Worm (Caenorhabditis elegans) whole organism, mixed stage, embryonic: ENCODE data around the gene cal-3.

Source experiments
- M03D4.4 ChIP-seq: sonication (generic microtip); optimal IDR thresholded peaks from 2 replicates; lab custom pipeline; 2017; ENCODE audit warnings: mild to moderate bottlenecking, missing genetic modification characterization, missing compliant biosample characterization
- bed-3 ChIP-seq: fragments of 200-800 bp; sonication (Bioruptor generic); optimal IDR thresholded peaks from 3 replicates; lab custom pipeline; 2018; ENCODE audit warnings: mild to moderate bottlenecking, missing genetic modification characterization, moderate library complexity, missing compliant biosample characterization
- blmp-1 ChIP-seq: fragments of 150-350 bp; optimal IDR thresholded peaks from 2 replicates; lab custom pipeline; 2014; ENCODE audit warnings: missing biosample characterization, missing genetic modification characterization
- ceh-39 ChIP-seq: fragments of 150-350 bp; optimal IDR thresholded peaks from 2 replicates; lab custom pipeline; 2014; ENCODE audit warnings: missing biosample characterization, missing genetic modification characterization
- ceh-43 ChIP-seq: fragments of 200-800 bp; sonication (Bioruptor generic); optimal IDR thresholded peaks from 2 replicates; lab custom pipeline; 2018; ENCODE audit warnings: mild to moderate bottlenecking, missing genetic modification characterization, moderate library complexity, missing compliant biosample characterization
- ces-1 ChIP-seq: fragments of 150-350 bp; optimal IDR thresholded peaks from 2 replicates; lab custom pipeline; 2014; ENCODE audit warnings: missing biosample characterization, missing genetic modification reagents, missing genetic modification characterization
- cnd-1 ChIP-seq: fragments of 200-800 bp; sonication (Bioruptor generic); optimal IDR thresholded peaks from 2 replicates; lab custom pipeline; 2018; ENCODE audit warnings: mild to moderate bottlenecking, missing genetic modification characterization, missing compliant biosample characterization
- drap-1 ChIP-seq: fragments of 200-800 bp; sonication (Bioruptor generic); optimal IDR thresholded peaks from 3 replicates; lab custom pipeline; 2018; ENCODE audit warnings: mild to moderate bottlenecking, missing genetic modification characterization, missing compliant biosample characterization
- elt-1 ChIP-seq: sonication (generic microtip); optimal IDR thresholded peaks from 2 replicates; lab custom pipeline; 2017; ENCODE audit warnings: missing genetic modification characterization, mild to moderate bottlenecking, missing compliant biosample characterization, antibody characterized with exemption, moderate library complexity, borderline replicate concordance; ENCODE audit not compliant: insufficient read depth
- elt-3 ChIP-seq: fragments of 150-350 bp; optimal IDR thresholded peaks from 2 replicates; lab custom pipeline; 2014; ENCODE audit warnings: missing biosample characterization, missing genetic modification characterization
- flh-1 ChIP-seq: fragments of 200-800 bp; sonication (Bioruptor generic); optimal IDR thresholded peaks from 2 replicates; lab custom pipeline; 2018; ENCODE audit warnings: mild to moderate bottlenecking, missing genetic modification characterization, moderate library complexity, missing compliant biosample characterization
- ham-2 ChIP-seq: fragments of 200-800 bp; sonication (Bioruptor generic); optimal IDR thresholded peaks from 2 replicates; lab custom pipeline; 2018; ENCODE audit warnings: mild to moderate bottlenecking, missing genetic modification characterization, missing compliant biosample characterization
- hlh-1 ChIP-seq: fragments of 150-350 bp; optimal IDR thresholded peaks from 2 replicates; lab custom pipeline; 2014; ENCODE audit warnings: missing biosample characterization, missing genetic modification reagents, missing genetic modification characterization
- lin-13 ChIP-seq: fragments of 150-350 bp; optimal IDR thresholded peaks from 2 replicates; lab custom pipeline; 2014; ENCODE audit warnings: missing biosample characterization, missing genetic modification characterization
- lsy-2 ChIP-seq: fragments of 150-350 bp; optimal IDR thresholded peaks from 2 replicates; lab custom pipeline; 2014; ENCODE audit warnings: missing biosample characterization, missing genetic modification characterization
- mab-5 ChIP-seq: fragments of 150-350 bp; optimal IDR thresholded peaks from 2 replicates; lab custom pipeline; 2014; ENCODE audit warnings: missing biosample characterization, missing genetic modification characterization
- mep-1 ChIP-seq: fragments of 150-350 bp; optimal IDR thresholded peaks from 2 replicates; lab custom pipeline; 2017; ENCODE audit warnings: missing biosample characterization, missing genetic modification reagents, missing genetic modification characterization, inconsistent platforms
- mls-2 ChIP-seq: sonication (generic microtip); optimal IDR thresholded peaks from 2 replicates; lab custom pipeline; 2016; ENCODE audit warnings: mild to moderate bottlenecking, missing genetic modification characterization, moderate library complexity, missing compliant biosample characterization
- nhr-12 ChIP-seq: fragments of 150-350 bp; optimal IDR thresholded peaks from 2 replicates; lab custom pipeline; 2014; ENCODE audit warnings: missing biosample characterization, missing genetic modification characterization
- nhr-2 ChIP-seq: fragments of 150-350 bp; optimal IDR thresholded peaks from 2 replicates; lab custom pipeline; 2014; ENCODE audit warnings: missing biosample characterization, missing genetic modification characterization
- nhr-237 ChIP-seq: fragments of 150-350 bp; optimal IDR thresholded peaks from 2 replicates; lab custom pipeline; 2014; ENCODE audit warnings: missing biosample characterization, missing genetic modification characterization
- nhr-28 ChIP-seq: fragments of 150-350 bp; optimal IDR thresholded peaks from 2 replicates; lab custom pipeline; 2014; ENCODE audit warnings: missing biosample characterization, missing genetic modification characterization
- pha-4 ChIP-seq: fragments of 150-350 bp; optimal IDR thresholded peaks from 2 replicates; lab custom pipeline; 2018; ENCODE audit warnings: missing biosample characterization, missing genetic modification reagents, missing genetic modification characterization
- sem-2 ChIP-seq: fragments of 200-800 bp; sonication (Bioruptor generic); optimal IDR thresholded peaks from 2 replicates; lab custom pipeline; 2018; ENCODE audit warnings: mild to moderate bottlenecking, missing genetic modification characterization, missing compliant biosample characterization
- snpc-4 ChIP-seq: fragments of 150-350 bp; optimal IDR thresholded peaks from 2 replicates; lab custom pipeline; 2014; ENCODE audit warnings: missing biosample characterization, missing genetic modification characterization
- sptf-1 ChIP-seq: sonication (generic microtip); optimal IDR thresholded peaks from 2 replicates; lab custom pipeline; 2017; ENCODE audit warnings: mild to moderate bottlenecking, missing genetic modification characterization, moderate library complexity, missing compliant biosample characterization
- tbx-8 ChIP-seq: fragments of 200-800 bp; sonication (Bioruptor generic); optimal IDR thresholded peaks from 2 replicates; lab custom pipeline; 2018; ENCODE audit warnings: mild to moderate bottlenecking, missing genetic modification characterization, moderate library complexity, missing compliant biosample characterization
- unc-120 ChIP-seq: sonication (generic microtip); optimal IDR thresholded peaks from 2 replicates; lab custom pipeline; 2017; ENCODE audit warnings: missing genetic modification characterization, missing compliant biosample characterization; ENCODE audit not compliant: poor library complexity, severe bottlenecking
- ztf-11 ChIP-seq: fragments of 150-350 bp; optimal IDR thresholded peaks from 2 replicates; lab custom pipeline; 2014; ENCODE audit warnings: missing biosample characterization, missing genetic modification characterization

Gene cal-3

DNA sequence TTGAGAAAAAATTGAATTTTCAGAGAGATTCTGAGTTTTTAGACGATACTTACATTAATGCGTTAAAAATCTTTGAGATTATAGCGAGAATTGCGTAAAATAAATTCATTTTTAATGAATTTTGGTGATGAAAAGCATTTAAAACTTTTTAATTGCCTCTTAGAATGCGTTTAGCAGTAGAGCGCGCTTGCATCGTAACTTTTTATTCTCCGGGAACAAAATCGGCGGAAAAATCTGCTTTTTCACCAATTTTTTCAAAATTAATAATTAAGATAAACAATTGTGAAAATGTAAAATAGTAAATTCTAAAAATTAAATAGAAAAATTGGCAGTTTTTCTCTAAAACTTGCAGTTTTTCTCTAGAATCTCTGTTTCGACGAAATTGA, 19.7 kb downstream of the cal-3 start:
- TF ChIP-seq drap-1 (GFP tag; lab: Kevin White, UChicago) (no peak), elt-3 (tag; lab: Kevin White, UChicago) (no peak), snpc-4 (tag; lab: Kevin White, UChicago) (no peak), unc-120 (tag; lab: Kevin White, UChicago) (no peak), nhr-28 (tag; lab: Kevin White, UChicago) (no peak), elt-1 (tag; lab: Kevin White, UChicago) (no peak), flh-1 (GFP tag; lab: Kevin White, UChicago) (no peak), ham-2 (GFP tag; lab: Kevin White, UChicago) (no peak), lin-13 (tag; lab: Kevin White, UChicago) (no peak), ces-1 (no peak)
- TF ChIP-seq, all 35 proteins: peak for 0

DNA sequence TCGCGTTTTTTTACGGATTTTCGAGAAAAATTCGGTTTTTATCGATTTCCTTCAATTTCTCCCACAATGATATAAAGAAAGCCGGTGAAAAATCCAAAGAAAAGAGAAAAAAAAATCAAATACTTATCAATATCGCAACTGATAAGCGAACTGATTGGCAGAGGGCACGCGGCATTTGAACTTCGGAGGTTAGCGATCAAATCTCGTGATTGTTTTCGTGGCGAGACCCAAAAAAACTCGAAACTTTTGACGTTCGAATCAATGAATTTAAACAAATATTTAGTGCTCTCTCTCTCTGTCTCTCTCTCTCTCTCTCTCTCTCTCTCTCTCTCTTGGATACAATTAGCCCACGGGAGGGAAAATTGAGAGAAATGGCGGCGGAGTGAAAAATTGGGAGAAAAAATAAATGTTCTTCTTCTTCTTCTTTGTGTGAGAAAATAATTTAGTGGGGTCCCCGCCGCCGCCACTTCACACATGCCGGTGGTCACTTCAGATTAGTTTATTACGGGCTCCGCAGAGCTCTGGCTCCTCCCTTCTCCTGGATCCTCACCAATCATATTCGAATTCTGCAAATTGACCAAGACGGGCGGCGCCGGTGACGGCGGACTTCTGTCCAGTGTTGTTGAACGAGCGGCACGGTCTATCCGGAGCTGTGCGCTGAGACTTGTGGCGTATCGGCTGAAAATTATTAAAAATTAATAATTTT, 20.3 kb downstream of the cal-3 start:
- TF ChIP-seq blmp-1 (tag; lab: Kevin White, UChicago) (no peak), bed-3 (no peak), M03D4.4 (no peak), mep-1 (tag; lab: Kevin White, UChicago) (no peak), nhr-2 (tag; lab: Kevin White, UChicago) (no peak), ztf-11 (tag; lab: Kevin White, UChicago) (no peak), lin-13 (tag; lab: Kevin White, UChicago) (no peak), unc-120 (tag; lab: Kevin White, UChicago) (no peak), elt-3 (tag; lab: Kevin White, UChicago) (no peak), elt-1 (tag; lab: Kevin White, UChicago) (no peak), tbx-8 (GFP tag; lab: Kevin White, UChicago) (no peak), cnd-1 (tag; lab: Kevin White, UChicago) (no peak), snpc-4 (tag; lab: Kevin White, UChicago) (no peak), drap-1 (GFP tag; lab: Kevin White, UChicago) (no peak), sem-2 (GFP tag; lab: Kevin White, UChicago) (no peak), ceh-39 (no peak), nhr-237 (tag; lab: Kevin White, UChicago) (no peak), hlh-1 (tag; lab: Kevin White, UChicago) (no peak)

DNA sequence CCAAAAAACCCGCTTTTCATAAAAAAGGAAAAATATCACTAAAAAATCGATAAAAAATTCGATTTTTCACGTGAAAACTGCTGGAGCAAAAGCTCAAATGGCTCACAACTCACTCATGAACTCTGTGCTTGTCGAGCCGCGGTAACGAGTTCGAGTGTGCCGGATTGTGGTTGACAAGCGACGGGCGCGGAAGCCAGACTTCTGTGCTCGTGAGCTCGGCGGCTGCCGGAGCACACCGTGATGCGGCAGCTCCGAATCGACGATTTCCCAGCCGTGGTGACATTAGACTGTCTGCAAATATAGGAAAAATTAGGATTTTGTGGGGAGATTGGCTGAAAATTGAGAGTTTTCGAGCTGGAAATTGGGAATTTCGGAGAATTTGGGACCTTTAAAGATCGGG, 22.2 kb downstream of the cal-3 start:
- TF ChIP-seq tbx-8 (GFP tag; lab: Kevin White, UChicago) = no peak
- TF ChIP-seq nhr-12 (tag; lab: Kevin White, UChicago) = no peak
- TF ChIP-seq nhr-2 (tag; lab: Kevin White, UChicago) = no peak
- TF ChIP-seq flh-1 (GFP tag; lab: Kevin White, UChicago) = no peak
- no peak for TF ChIP-seq ham-2 (GFP tag; lab: Kevin White, UChicago)
- TF ChIP-seq lsy-2 (tag; lab: Kevin White, UChicago) = no peak
- TF ChIP-seq cnd-1 (tag; lab: Kevin White, UChicago) = no peak
- TF ChIP-seq elt-1 (tag; lab: Kevin White, UChicago) = no peak
- no peak for TF ChIP-seq mab-5 (tag; lab: Kevin White, UChicago)
- TF ChIP-seq pha-4 (tag; lab: Kevin White, UChicago) = no peak
- TF ChIP-seq ceh-43 (GFP tag; lab: Kevin White, UChicago) = no peak
- no peak for TF ChIP-seq elt-3 (tag; lab: Kevin White, UChicago)
- TF ChIP-seq sptf-1 (tag; lab: Kevin White, UChicago) = no peak
- no peak for TF ChIP-seq ztf-11 (tag; lab: Kevin White, UChicago)
- no peak for TF ChIP-seq nhr-28 (tag; lab: Kevin White, UChicago)
- no peak for TF ChIP-seq nhr-237 (tag; lab: Kevin White, UChicago)
- no peak for TF ChIP-seq unc-120 (tag; lab: Kevin White, UChicago)
- TF ChIP-seq sem-2 (GFP tag; lab: Kevin White, UChicago) = no peak
- TF ChIP-seq, all 35 proteins: peak for 0

DNA sequence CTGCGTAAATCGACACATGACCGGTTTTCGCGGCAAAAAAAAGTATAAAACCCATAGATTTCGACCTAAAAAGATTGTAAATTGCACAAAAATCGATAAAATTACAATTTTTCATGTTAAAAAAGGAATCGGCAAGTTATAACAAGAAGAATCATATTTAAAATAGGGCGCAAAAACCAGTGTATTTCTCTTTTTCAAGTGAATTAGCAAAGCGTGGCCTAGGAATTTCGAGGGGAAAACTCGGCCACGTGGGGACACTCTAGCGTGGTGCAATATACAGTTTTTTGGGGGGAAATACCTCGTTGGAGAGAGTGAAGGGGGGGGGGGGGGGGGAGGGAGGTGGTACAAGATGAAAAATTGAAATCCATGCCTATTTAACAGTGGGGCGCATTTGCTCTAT, 27.4 kb downstream of the cal-3 start:
- TF ChIP-seq mls-2 (tag; lab: Kevin White, UChicago) = peak; percentile 10
- peak; percentile 5 for TF ChIP-seq tbx-8 (GFP tag; lab: Kevin White, UChicago)
- peak; percentile 13 for TF ChIP-seq ham-2 (GFP tag; lab: Kevin White, UChicago)
- TF ChIP-seq sem-2 (GFP tag; lab: Kevin White, UChicago) = peak; percentile 30
- TF ChIP-seq nhr-237 (tag; lab: Kevin White, UChicago) = no peak
- TF ChIP-seq drap-1 (GFP tag; lab: Kevin White, UChicago) = peak; percentile 23
- TF ChIP-seq sptf-1 (tag; lab: Kevin White, UChicago) = peak; percentile 32
- TF ChIP-seq M03D4.4 = peak; percentile 38
- no peak for TF ChIP-seq mab-5 (tag; lab: Kevin White, UChicago)
